Worm (Caenorhabditis elegans) whole organism, mixed stage, embryonic: Measurements from ENCODE around the gene kvs-4.

Experiments used
- M03D4.4 ChIP-seq: sonication (generic microtip); optimal IDR thresholded peaks from 2 replicates; lab custom pipeline; 2017; ENCODE audit warnings: mild to moderate bottlenecking, missing genetic modification characterization, missing compliant biosample characterization
- blmp-1 ChIP-seq: fragments of 150-350 bp; optimal IDR thresholded peaks from 2 replicates; lab custom pipeline; 2014; ENCODE audit warnings: missing biosample characterization, missing genetic modification characterization
- ceh-43 ChIP-seq: fragments of 200-800 bp; sonication (Bioruptor generic); optimal IDR thresholded peaks from 2 replicates; lab custom pipeline; 2018; ENCODE audit warnings: mild to moderate bottlenecking, missing genetic modification characterization, moderate library complexity, missing compliant biosample characterization
- ces-1 ChIP-seq: fragments of 150-350 bp; optimal IDR thresholded peaks from 2 replicates; lab custom pipeline; 2014; ENCODE audit warnings: missing biosample characterization, missing genetic modification reagents, missing genetic modification characterization
- elt-3 ChIP-seq: fragments of 150-350 bp; optimal IDR thresholded peaks from 2 replicates; lab custom pipeline; 2014; ENCODE audit warnings: missing biosample characterization, missing genetic modification characterization
- mab-5 ChIP-seq: fragments of 150-350 bp; optimal IDR thresholded peaks from 2 replicates; lab custom pipeline; 2014; ENCODE audit warnings: missing biosample characterization, missing genetic modification characterization
- mep-1 ChIP-seq: fragments of 150-350 bp; optimal IDR thresholded peaks from 2 replicates; lab custom pipeline; 2017; ENCODE audit warnings: missing biosample characterization, missing genetic modification reagents, missing genetic modification characterization, inconsistent platforms
- nhr-237 ChIP-seq: fragments of 150-350 bp; optimal IDR thresholded peaks from 2 replicates; lab custom pipeline; 2014; ENCODE audit warnings: missing biosample characterization, missing genetic modification characterization
- nhr-28 ChIP-seq: fragments of 150-350 bp; optimal IDR thresholded peaks from 2 replicates; lab custom pipeline; 2014; ENCODE audit warnings: missing biosample characterization, missing genetic modification characterization
- nhr-76 ChIP-seq: sonication (generic microtip); optimal IDR thresholded peaks from 2 replicates; lab custom pipeline; 2017; ENCODE audit warnings: missing biosample characterization, missing genetic modification characterization
- snpc-4 ChIP-seq: fragments of 150-350 bp; optimal IDR thresholded peaks from 2 replicates; lab custom pipeline; 2014; ENCODE audit warnings: missing biosample characterization, missing genetic modification characterization
- unc-39 ChIP-seq: fragments of 150-350 bp; optimal IDR thresholded peaks from 2 replicates; lab custom pipeline; 2014; ENCODE audit warnings: missing biosample characterization, missing genetic modification characterization
- ztf-11 ChIP-seq: fragments of 150-350 bp; optimal IDR thresholded peaks from 2 replicates; lab custom pipeline; 2014; ENCODE audit warnings: missing biosample characterization, missing genetic modification characterization

DNA sequence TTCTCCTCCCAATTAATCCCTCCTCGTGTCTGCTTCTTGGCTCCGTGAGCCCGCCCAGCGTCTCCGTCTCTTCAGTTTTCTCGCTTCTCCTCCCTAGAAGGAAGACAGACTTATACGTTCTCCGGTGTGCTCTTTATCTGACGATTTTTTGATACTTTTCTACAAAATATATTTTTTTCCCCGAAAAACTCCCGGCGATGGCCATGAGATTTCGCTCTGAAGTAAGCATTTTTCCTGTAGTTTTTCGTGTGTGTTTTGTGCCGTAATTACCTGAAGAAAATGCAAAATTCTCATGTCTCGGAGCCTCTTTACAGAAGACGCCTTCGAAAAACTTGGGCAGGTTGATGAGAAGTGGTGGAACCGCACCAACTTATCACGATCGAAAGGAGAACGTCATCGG is 24.3 kb downstream of the kvs-4 start, which contains the start of gene spat-2:
- no peak for TF ChIP-seq mab-5
- no peak for TF ChIP-seq M03D4.4
- TF ChIP-seq ceh-43 (GFP tag; lab: Kevin White, UChicago): no peak
- no peak for TF ChIP-seq ces-1 (GFP tag; lab: Kevin White, UChicago)
- no peak for TF ChIP-seq snpc-4
- no peak for TF ChIP-seq elt-3 (tag; lab: Kevin White, UChicago)
- no peak for TF ChIP-seq nhr-237
- no peak for TF ChIP-seq mep-1 (tag; lab: Kevin White, UChicago)
- TF ChIP-seq unc-39 (tag; lab: Kevin White, UChicago): no peak
- no peak for TF ChIP-seq ztf-11
- TF ChIP-seq nhr-28 (tag; lab: Kevin White, UChicago): no peak
- TF ChIP-seq blmp-1 (tag; lab: Kevin White, UChicago): no peak
- TF ChIP-seq nhr-76 (tag; lab: Kevin White, UChicago): no peak
